Fruit fly (Drosophila melanogaster): Measurements from ENCODE around the gene Skel.

Skel gene

dm6 chr3R:10650641-10651318, 36.0 kb upstream of the Skel start (continued):
- no peak for TF ChIP-seq fd85E (GFP tag; optimal IDR thresholded peaks at IDR 0.05)
- no peak for TF ChIP-seq CG6792 (GFP tag; optimal IDR thresholded peaks at IDR 0.05)
- TF ChIP-seq Ets21C (GFP tag; optimal IDR thresholded peaks at IDR 0.05), result no peak
- no peak for TF ChIP-seq fkh (GFP tag; optimal IDR thresholded peaks at IDR 0.05)
- TF ChIP-seq esn (GFP tag; optimal IDR thresholded peaks at IDR 0.05), result no peak
- TF ChIP-seq CG8119 (GFP tag; IDR thresholded peaks at IDR 0.05), result no peak
- no peak for TF ChIP-seq Sox102F (GFP tag; optimal IDR thresholded peaks at IDR 0.05)
- no peak for TF ChIP-seq CG6854 (GFP tag; optimal IDR thresholded peaks at IDR 0.05)

dm6 chr3R:10654642-10655041, 32.1 kb upstream of the Skel start:
- TF ChIP-seq CG8119 (GFP tag; IDR thresholded peaks at IDR 0.05) (peak; percentile 45; the same call in 1 of the 3 replicates), CG32006 (GFP tag; optimal IDR thresholded peaks at IDR 0.05) (peak; percentile 71), CG16779 (tag; optimal IDR thresholded peaks at IDR 0.05) (no peak), Eip78C (GFP tag) (peak; percentile 52), salr (GFP tag; optimal IDR thresholded peaks at IDR 0.05) (peak in 1 of 2 experiments; percentile 3), achi (GFP tag; optimal IDR thresholded peaks at IDR 0.05) (peak; percentile 13), dac (GFP tag; optimal IDR thresholded peaks at IDR 0.05) (no peak), CG6276 (GFP tag; optimal IDR thresholded peaks at IDR 0.05) (peak; percentile 40), ss (GFP tag; optimal IDR thresholded peaks at IDR 0.05) (no peak), CG4318 (GFP tag; optimal IDR thresholded peaks at IDR 0.05) (peak; percentile 20), CG15336 (GFP tag; IDR thresholded peaks at IDR 0.05) (peak; percentile 58; the same call in 1 of the 2 replicates), Hr4 (GFP tag; optimal IDR thresholded peaks at IDR 0.05) (peak; percentile 36)

- TF ChIP-seq Eip93F (GFP tag; optimal IDR thresholded peaks at IDR 0.05) (no peak), CG6163 (GFP tag; IDR thresholded peaks at IDR 0.05) (peak; percentile 29; the same call in 2 of the 3 replicates), CG15336 (GFP tag; IDR thresholded peaks at IDR 0.05) (0 out of 2 replicates have a peak, but pooled peaks have one; percentile 18), esn (GFP tag; optimal IDR thresholded peaks at IDR 0.05) (peak; percentile 1), Met (GFP tag; optimal IDR thresholded peaks at IDR 0.05) (peak; percentile 8), CG3919 (GFP tag; optimal IDR thresholded peaks at IDR 0.05) (peak; percentile 4), OdsH (GFP tag; optimal IDR thresholded peaks at IDR 0.05) (peak; percentile 7), Hr38 (GFP tag; optimal IDR thresholded peaks at IDR 0.05) (no peak), CG32006 (GFP tag; optimal IDR thresholded peaks at IDR 0.05) (peak; percentile 23), Hr39 (GFP tag; optimal IDR thresholded peaks at IDR 0.05) (peak; percentile 14), CG8319 (GFP tag; optimal IDR thresholded peaks at IDR 0.05) (no peak), Eip78C (GFP tag) (peak; percentile 35), CG9139 (GFP tag; optimal IDR thresholded peaks at IDR 0.05) (no peak)
Measured at dm6 chr3R:10655968-10656367, 30.8 kb upstream of the Skel start.

DNA sequence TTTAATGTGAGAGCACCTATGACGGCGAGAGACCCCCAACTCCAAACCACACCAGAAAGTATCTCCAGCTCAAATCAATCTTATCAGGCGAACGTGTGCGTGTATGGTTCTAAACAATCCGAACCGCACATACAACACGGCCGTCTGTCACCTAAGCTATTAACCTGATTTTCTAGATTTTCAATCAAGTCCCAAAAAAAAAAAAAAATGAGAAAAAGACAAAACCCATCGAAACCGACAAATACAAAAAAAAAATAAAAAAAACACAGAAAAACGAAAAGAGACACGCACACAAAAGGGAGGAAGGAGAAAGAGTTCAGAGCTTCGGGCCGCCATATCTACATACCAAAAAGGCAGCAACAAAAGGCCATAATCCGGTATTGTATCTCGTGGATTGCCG, 30.2 kb upstream of the Skel start:
- no peak for TF ChIP-seq CG3919 (GFP tag; optimal IDR thresholded peaks at IDR 0.05)
- TF ChIP-seq CG6163 (GFP tag; IDR thresholded peaks at IDR 0.05), result no peak
- no peak for TF ChIP-seq CG9139 (GFP tag; optimal IDR thresholded peaks at IDR 0.05)
- TF ChIP-seq ss (GFP tag; optimal IDR thresholded peaks at IDR 0.05), result peak; percentile 25 to 27
- TF ChIP-seq Eip78C (GFP tag), result peak; percentile 21
- no peak for TF ChIP-seq spab (GFP tag; optimal IDR thresholded peaks at IDR 0.05)
- no peak for TF ChIP-seq Hr38 (GFP tag; optimal IDR thresholded peaks at IDR 0.05)
- no peak for TF ChIP-seq Gug (GFP tag; IDR thresholded peaks at IDR 0.05)
- no peak for TF ChIP-seq CG11902 (GFP tag; optimal IDR thresholded peaks at IDR 0.05)
- TF ChIP-seq CG11294 (GFP tag; IDR thresholded peaks at IDR 0.05), result no peak
- TF ChIP-seq CG6854 (GFP tag; optimal IDR thresholded peaks at IDR 0.05), result no peak
- TF ChIP-seq CG10669 (GFP tag; optimal IDR thresholded peaks at IDR 0.05), result no peak
- no peak for TF ChIP-seq Sox14 (GFP tag; optimal IDR thresholded peaks at IDR 0.05)
- TF ChIP-seq CG1621 (tag; optimal IDR thresholded peaks at IDR 0.05), result no peak
- no peak for TF ChIP-seq Ets21C (GFP tag; optimal IDR thresholded peaks at IDR 0.05)
- no peak for TF ChIP-seq Sox102F (GFP tag; optimal IDR thresholded peaks at IDR 0.05)
- no peak for TF ChIP-seq Sox15 (GFP tag; optimal IDR thresholded peaks at IDR 0.05)
